Worm (Caenorhabditis elegans): ENCODE measurements around the gene cah-1.

The cah-1 gene

ce11 chrIII:5092345-5092744 lies 6.9 kb upstream of the cah-1 start:
- TF ChIP-seq zag-1 (tag; optimal IDR thresholded peaks at IDR 0.05): no peak
- TF ChIP-seq lin-11 (tag; optimal IDR thresholded peaks at IDR 0.05): no peak
- no peak for TF ChIP-seq C34F6.9 (tag; optimal IDR thresholded peaks at IDR 0.05)
- no peak for TF ChIP-seq nhr-237 (tag; optimal IDR thresholded peaks at IDR 0.05)
- no peak for TF ChIP-seq nhr-6 (tag; optimal IDR thresholded peaks at IDR 0.05)
- no peak for TF ChIP-seq nhr-25 (tag; optimal IDR thresholded peaks at IDR 0.05)
- TF ChIP-seq dmd-4 (tag; optimal IDR thresholded peaks at IDR 0.05): no peak
- no peak for TF ChIP-seq aly-2 (tag; optimal IDR thresholded peaks at IDR 0.05)
- TF ChIP-seq ztf-11 (tag; optimal IDR thresholded peaks at IDR 0.05): no peak
- no peak for TF ChIP-seq ztf-4 (tag; optimal IDR thresholded peaks at IDR 0.05)
- no peak for TF ChIP-seq skn-1 (tag; optimal IDR thresholded peaks at IDR 0.05)
- TF ChIP-seq ama-1 (optimal IDR thresholded peaks at IDR 0.05): no peak
- no peak for TF ChIP-seq egl-27 (tag; optimal IDR thresholded peaks at IDR 0.05)
- no peak for TF ChIP-seq ceh-16 (tag; optimal IDR thresholded peaks at IDR 0.05)
- TF ChIP-seq R02D3.7 (tag; optimal IDR thresholded peaks at IDR 0.05): no peak
- no peak for TF ChIP-seq elt-3 (tag; optimal IDR thresholded peaks at IDR 0.05)
- TF ChIP-seq unc-39 (tag; optimal IDR thresholded peaks at IDR 0.05): no peak
- TF ChIP-seq nhr-10 (tag; optimal IDR thresholded peaks at IDR 0.05): no peak

ce11 chrIII:5089489-5089888 lies 4.1 kb upstream of the cah-1 start:
- TF ChIP-seq nhr-21 (tag; optimal IDR thresholded peaks at IDR 0.05): peak; percentile 68
- TF ChIP-seq fos-1 (tag; optimal IDR thresholded peaks at IDR 0.05): peak; percentile 2
- peak; percentile 37 for TF ChIP-seq nhr-25 (tag; optimal IDR thresholded peaks at IDR 0.05)
- no peak for TF ChIP-seq elt-3 (tag; optimal IDR thresholded peaks at IDR 0.05)
- TF ChIP-seq sma-9 (GFP tag; optimal IDR thresholded peaks at IDR 0.05): peak; percentile 77
- no peak for TF ChIP-seq sma-9 (tag; optimal IDR thresholded peaks at IDR 0.05)

- TF ChIP-seq unc-55 (GFP tag; optimal IDR thresholded peaks at IDR 0.05) (no peak), ztf-11 (tag; optimal IDR thresholded peaks at IDR 0.05) (no peak), nhr-11 (tag; optimal IDR thresholded peaks at IDR 0.05) (no peak), nhr-21 (tag; optimal IDR thresholded peaks at IDR 0.05) (peak; percentile 22), nhr-6 (tag; optimal IDR thresholded peaks at IDR 0.05) (no peak), ceh-82 (tag; optimal IDR thresholded peaks at IDR 0.05) (no peak), lin-13 (GFP tag; optimal IDR thresholded peaks at IDR 0.05) (no peak), alr-1 (tag; optimal IDR thresholded peaks at IDR 0.05) (no peak), crh-2 (tag; optimal IDR thresholded peaks at IDR 0.05) (no peak), nhr-237 (tag; optimal IDR thresholded peaks at IDR 0.05) (no peak), sma-3 (GFP tag; optimal IDR thresholded peaks at IDR 0.05) (peak; percentile 24), R02D3.7 (tag; optimal IDR thresholded peaks at IDR 0.05) (no peak), gmeb-1 (tag; optimal IDR thresholded peaks at IDR 0.05) (no peak), mdl-1 (tag; optimal IDR thresholded peaks at IDR 0.05) (no peak), ztf-4 (tag; optimal IDR thresholded peaks at IDR 0.05) (peak; percentile 31), lin-11 (tag; optimal IDR thresholded peaks at IDR 0.05) (no peak), peb-1 (tag; optimal IDR thresholded peaks at IDR 0.05) (no peak), nhr-77 (tag; optimal IDR thresholded peaks at IDR 0.05) (no peak), mbf-1 (tag; optimal IDR thresholded peaks at IDR 0.05) (no peak), lin-39 (tag; optimal IDR thresholded peaks at IDR 0.05) (no peak)
Observed at ce11 chrIII:5083304-5083703, 2.1 kb downstream of the cah-1 start.

ce11 chrIII:5081573-5081823 lies 3.9 kb downstream of the cah-1 start, which contains the start of gene cox-6A:
Gene cox-6A (plus strand): TSS chrIII:5081724.
- no peak for TF ChIP-seq F13H6.1 (tag; optimal IDR thresholded peaks at IDR 0.05)
- no peak for TF ChIP-seq nhr-25 (tag; optimal IDR thresholded peaks at IDR 0.05)
- TF ChIP-seq nhr-12 (tag; optimal IDR thresholded peaks at IDR 0.05): no peak
- no peak for TF ChIP-seq lin-11 (tag; optimal IDR thresholded peaks at IDR 0.05)
- no peak for TF ChIP-seq ceh-16 (tag; optimal IDR thresholded peaks at IDR 0.05)
- no peak for TF ChIP-seq blmp-1 (tag; optimal IDR thresholded peaks at IDR 0.05; ENCODE audit: insufficient read depth)
- no peak for TF ChIP-seq elt-3 (tag; optimal IDR thresholded peaks at IDR 0.05)
- no peak for TF ChIP-seq ztf-4 (tag; optimal IDR thresholded peaks at IDR 0.05)
- no peak for TF ChIP-seq dmd-4 (tag; optimal IDR thresholded peaks at IDR 0.05)
- TF ChIP-seq egl-27 (tag; optimal IDR thresholded peaks at IDR 0.05): no peak
- TF ChIP-seq nhr-6 (tag; optimal IDR thresholded peaks at IDR 0.05): no peak
- no peak for TF ChIP-seq crh-2 (tag; optimal IDR thresholded peaks at IDR 0.05)
- TF ChIP-seq aly-2 (tag; optimal IDR thresholded peaks at IDR 0.05): no peak
- TF ChIP-seq ama-1 (optimal IDR thresholded peaks at IDR 0.05): no peak
- TF ChIP-seq nhr-237 (tag; optimal IDR thresholded peaks at IDR 0.05): no peak
